Fruit fly (Drosophila melanogaster) whole organism, embryonic: ENCODE data around the gene CatB.
A peak's percentile ranks its signal among the peaks of the same experiment; 100 is the strongest.

Source experiments
- Asciz ChIP-seq: fragments of 200-800 bp; sonication (Bioruptor generic); optimal IDR thresholded peaks from 2 replicates; lab custom pipeline; 2017; ENCODE audit warnings: missing biosample characterization, mild to moderate bottlenecking, missing genetic modification characterization, missing genetic modification reagents
- CG1233 ChIP-seq: fragments of 200-800 bp; sonication (Bioruptor generic); optimal IDR thresholded peaks from 4 replicates; lab custom pipeline; 2018; ENCODE audit warnings: missing biosample characterization, mild to moderate bottlenecking, missing genetic modification characterization
- CG12769 ChIP-seq: fragments of 200-800 bp; sonication (Bioruptor generic); optimal IDR thresholded peaks from 2 replicates; lab custom pipeline; 2019; ENCODE audit warnings: missing biosample characterization, mild to moderate bottlenecking, missing genetic modification characterization, moderate library complexity
- CG14710 ChIP-seq: fragments of 200-800 bp; sonication (Bioruptor generic); optimal IDR thresholded peaks from 3 replicates; lab custom pipeline; 2019; ENCODE audit warnings: missing biosample characterization, mild to moderate bottlenecking, missing genetic modification characterization, moderate library complexity
- CG1529 ChIP-seq: fragments of 200-800 bp; sonication (Bioruptor generic); optimal IDR thresholded peaks from 3 replicates; lab custom pipeline; 2018; ENCODE audit warnings: missing biosample characterization, missing genetic modification characterization
- CG1647 ChIP-seq: fragments of 200-800 bp; sonication (Bioruptor generic); optimal IDR thresholded peaks from 3 replicates; lab custom pipeline; 2016; ENCODE audit warnings: missing biosample characterization, missing genetic modification characterization
- CG16815 ChIP-seq: fragments of 200-800 bp; sonication (Bioruptor generic); optimal IDR thresholded peaks from 3 replicates; lab custom pipeline; 2017; ENCODE audit warnings: missing biosample characterization, mild to moderate bottlenecking, missing genetic modification characterization
- CG17829 ChIP-seq: fragments of 200-800 bp; optimal IDR thresholded peaks from 2 replicates; lab custom pipeline; 2019; ENCODE audit warnings: missing biosample characterization, mild to moderate bottlenecking, missing genetic modification characterization, moderate library complexity
- CG30431 ChIP-seq: fragments of 200-800 bp; sonication (Bioruptor generic); optimal IDR thresholded peaks from 2 replicates; lab custom pipeline; 2017; ENCODE audit warnings: missing biosample characterization, missing genetic modification characterization
- CG32532 ChIP-seq: fragments of 200-800 bp; sonication (Bioruptor generic); IDR thresholded peaks from 2 replicates; pipeline ENCODE4 v1.3.6; 2022; ENCODE audit warnings: missing biosample characterization, missing genetic modification characterization
- CG33213 ChIP-seq: fragments of 200-800 bp; sonication (Bioruptor generic); optimal IDR thresholded peaks from 3 replicates; lab custom pipeline; 2016; ENCODE audit warnings: missing biosample characterization, missing genetic modification characterization
- CG34376 ChIP-seq: fragments of 200-800 bp; sonication (Bioruptor generic); optimal IDR thresholded peaks from 2 replicates; lab custom pipeline; 2018; ENCODE audit warnings: missing biosample characterization, mild to moderate bottlenecking, missing genetic modification characterization
- CG34422 ChIP-seq: fragments of 200-800 bp; sonication (Bioruptor generic); IDR thresholded peaks from 3 replicates; pipeline ENCODE4 v1.3.6; 2022; ENCODE audit warnings: missing biosample characterization, missing genetic modification characterization
- CG5180 ChIP-seq: fragments of 200-800 bp; sonication (Bioruptor generic); optimal IDR thresholded peaks from 3 replicates; lab custom pipeline; 2017; ENCODE audit warnings: missing biosample characterization, missing genetic modification characterization, mild to moderate bottlenecking, moderate library complexity, missing genetic modification reagents
- CG6175 ChIP-seq: fragments of 200-800 bp; sonication (Bioruptor generic); IDR thresholded peaks from 3 replicates; pipeline ENCODE4 v1.3.6; 2022; ENCODE audit warnings: missing biosample characterization, missing genetic modification characterization
- CG6683 ChIP-seq: fragments of 200-800 bp; sonication (Bioruptor generic); optimal IDR thresholded peaks from 2 replicates; lab custom pipeline; 2017; ENCODE audit warnings: missing biosample characterization, mild to moderate bottlenecking, missing genetic modification characterization, missing genetic modification reagents
- CG6791 ChIP-seq: fragments of 200-800 bp; sonication (Bioruptor generic); IDR thresholded peaks from 3 replicates; pipeline ENCODE4 v1.3.6; 2022; ENCODE audit warnings: missing biosample characterization, missing genetic modification characterization; ENCODE audit not compliant: partially characterized antibody
- CG7839 ChIP-seq: fragments of 200-800 bp; sonication (Bioruptor generic); optimal IDR thresholded peaks from 3 replicates; lab custom pipeline; 2018; ENCODE audit warnings: missing biosample characterization, mild to moderate bottlenecking, missing genetic modification characterization, moderate library complexity
- CG8281 ChIP-seq: fragments of 200-800 bp; sonication (Bioruptor generic); optimal IDR thresholded peaks from 2 replicates; lab custom pipeline; 2018; ENCODE audit warnings: missing biosample characterization, mild to moderate bottlenecking, missing genetic modification characterization, moderate library complexity
- CG9876 ChIP-seq: fragments of 200-800 bp; sonication (Bioruptor generic); optimal IDR thresholded peaks from 2 replicates; lab custom pipeline; 2016; ENCODE audit warnings: missing biosample characterization, missing genetic modification characterization
- CrebB ChIP-seq: fragments of 200-800 bp; sonication (Bioruptor generic); optimal IDR thresholded peaks from 3 replicates; lab custom pipeline; 2018; ENCODE audit warnings: missing biosample characterization, mild to moderate bottlenecking, missing genetic modification characterization
- D19A ChIP-seq: fragments of 200-800 bp; optimal IDR thresholded peaks from 3 replicates; lab custom pipeline; 2019; ENCODE audit warnings: missing biosample characterization, mild to moderate bottlenecking, missing genetic modification characterization, moderate library complexity
- Dad ChIP-seq: fragments of 200-800 bp; sonication (Bioruptor generic); optimal IDR thresholded peaks from 3 replicates; lab custom pipeline; 2016; ENCODE audit warnings: missing biosample characterization, missing genetic modification characterization
- Doc2 ChIP-seq: fragments of 200-800 bp; sonication (Bioruptor generic); IDR thresholded peaks from 2 replicates; pipeline ENCODE4 v1.3.6; 2022; ENCODE audit warnings: missing biosample characterization, missing genetic modification characterization
- Fer1 ChIP-seq: fragments of 200-800 bp; sonication (Bioruptor generic); optimal IDR thresholded peaks from 2 replicates; lab custom pipeline; 2017; ENCODE audit warnings: missing biosample characterization, mild to moderate bottlenecking, missing genetic modification characterization
- Fer3 ChIP-seq: fragments of 200-800 bp; sonication (Bioruptor generic); optimal IDR thresholded peaks from 2 replicates; lab custom pipeline; 2018; ENCODE audit warnings: missing biosample characterization, mild to moderate bottlenecking, missing genetic modification characterization, moderate library complexity
- HmgD ChIP-seq: fragments of 200-800 bp; sonication (Bioruptor generic); optimal IDR thresholded peaks from 3 replicates; lab custom pipeline; 2016; ENCODE audit warnings: missing biosample characterization, missing genetic modification characterization
- Lhr ChIP-seq: fragments of 200-800 bp; sonication (Bioruptor generic); optimal IDR thresholded peaks from 3 replicates; lab custom pipeline; 2017; ENCODE audit warnings: mild to moderate bottlenecking, missing biosample characterization, missing genetic modification reagents, missing genetic modification characterization
- NfI ChIP-seq: fragments of 200-800 bp; sonication (Bioruptor generic); optimal IDR thresholded peaks from 3 replicates; lab custom pipeline; 2018; ENCODE audit warnings: missing biosample characterization, mild to moderate bottlenecking, missing genetic modification characterization, moderate library complexity
- Opbp ChIP-seq: fragments of 200-800 bp; sonication (Bioruptor generic); IDR thresholded peaks from 3 replicates; pipeline ENCODE4 v1.3.6; 2022; ENCODE audit warnings: missing biosample characterization, missing genetic modification characterization; ENCODE audit not compliant: partially characterized antibody
- TFAM ChIP-seq: fragments of 200-800 bp; sonication (Bioruptor generic); optimal IDR thresholded peaks from 2 replicates; lab custom pipeline; 2017; ENCODE audit warnings: missing biosample characterization, missing genetic modification characterization, inconsistent platforms
- Vsx1 ChIP-seq: fragments of 200-800 bp; sonication (Bioruptor generic); optimal IDR thresholded peaks from 2 replicates; lab custom pipeline; 2017; ENCODE audit warnings: missing biosample characterization, mild to moderate bottlenecking, missing genetic modification characterization, missing genetic modification reagents
- ato ChIP-seq: fragments of 200-800 bp; sonication (Bioruptor generic); IDR thresholded peaks from 2 replicates; pipeline ENCODE4 v1.3.6; 2022; ENCODE audit warnings: missing biosample characterization, missing genetic modification characterization; ENCODE audit not compliant: partially characterized antibody
- cas ChIP-seq: fragments of 200-800 bp; sonication (Bioruptor generic); IDR thresholded peaks from 2 replicates; pipeline ENCODE4 v1.3.6; 2022; ENCODE audit warnings: missing biosample characterization, missing genetic modification characterization
- cato ChIP-seq: fragments of 200-800 bp; sonication (Bioruptor generic); optimal IDR thresholded peaks from 2 replicates; lab custom pipeline; 2016; ENCODE audit warnings: missing biosample characterization, missing genetic modification characterization, borderline replicate concordance
- cwo ChIP-seq: fragments of 200-800 bp; sonication (Bioruptor generic); optimal IDR thresholded peaks from 3 replicates; lab custom pipeline; 2017; ENCODE audit warnings: missing biosample characterization, missing genetic modification characterization, mild to moderate bottlenecking, moderate library complexity, missing genetic modification reagents
- dm ChIP-seq: fragments of 200-800 bp; sonication (Bioruptor generic); optimal IDR thresholded peaks from 3 replicates; lab custom pipeline; 2016; ENCODE audit warnings: missing biosample characterization, missing genetic modification characterization
- jigr1 ChIP-seq: fragments of 200-800 bp; sonication (Bioruptor generic); IDR thresholded peaks from 3 replicates; pipeline ENCODE4 v1.3.6; 2022; ENCODE audit warnings: missing biosample characterization, missing genetic modification characterization
- mirr ChIP-seq: fragments of 200-800 bp; sonication (Bioruptor generic); optimal IDR thresholded peaks from 3 replicates; lab custom pipeline; 2018; ENCODE audit warnings: missing biosample characterization, mild to moderate bottlenecking, missing genetic modification characterization
- pho ChIP-seq: fragments of 200-800 bp; sonication (Bioruptor generic); optimal IDR thresholded peaks from 2 replicates; lab custom pipeline; 2016; ENCODE audit warnings: missing biosample characterization, missing genetic modification characterization
- pum ChIP-seq: fragments of 200-800 bp; sonication (Bioruptor generic); optimal IDR thresholded peaks from 2 replicates; lab custom pipeline; 2016; ENCODE audit warnings: missing biosample characterization, missing genetic modification characterization
- row ChIP-seq: fragments of 200-800 bp; sonication (Bioruptor generic); IDR thresholded peaks from 3 replicates; pipeline ENCODE4 v1.3.6; 2022; ENCODE audit warnings: missing biosample characterization, missing genetic modification characterization
- seq ChIP-seq: fragments of 200-800 bp; sonication (Bioruptor generic); IDR thresholded peaks from 2 replicates; pipeline ENCODE4 v1.3.6; 2022; ENCODE audit warnings: missing biosample characterization, missing genetic modification characterization
- slp2 ChIP-seq: fragments of 200-800 bp; sonication (Bioruptor generic); optimal IDR thresholded peaks from 2 replicates; lab custom pipeline; 2016; ENCODE audit warnings: missing biosample characterization, missing genetic modification characterization
- trh ChIP-seq: fragments of 200-800 bp; sonication (Bioruptor generic); optimal IDR thresholded peaks from 2 replicates; lab custom pipeline; 2016; ENCODE audit warnings: missing biosample characterization, missing genetic modification characterization
- ttk ChIP-seq: fragments of 200-800 bp; sonication (Bioruptor generic); IDR thresholded peaks from 2 replicates; pipeline ENCODE4 v2.1.2; 2022; ENCODE audit warnings: missing biosample characterization, missing genetic modification characterization
- unc-4 ChIP-seq: fragments of 200-800 bp; sonication (Bioruptor generic); IDR thresholded peaks from 2 replicates; pipeline ENCODE4 v1.3.6; 2022; ENCODE audit warnings: missing biosample characterization, missing genetic modification characterization; ENCODE audit not compliant: partially characterized antibody
- unpg ChIP-seq: fragments of 200-800 bp; sonication (Bioruptor generic); optimal IDR thresholded peaks from 3 replicates; lab custom pipeline; 2018; ENCODE audit warnings: missing biosample characterization, mild to moderate bottlenecking, missing genetic modification characterization, moderate library complexity
- usp ChIP-seq: fragments of >200 bp; optimal IDR thresholded peaks from 2 replicates; lab custom pipeline; 2017; ENCODE audit warnings: missing biosample characterization, missing genetic modification characterization

The CatB gene

DNA sequence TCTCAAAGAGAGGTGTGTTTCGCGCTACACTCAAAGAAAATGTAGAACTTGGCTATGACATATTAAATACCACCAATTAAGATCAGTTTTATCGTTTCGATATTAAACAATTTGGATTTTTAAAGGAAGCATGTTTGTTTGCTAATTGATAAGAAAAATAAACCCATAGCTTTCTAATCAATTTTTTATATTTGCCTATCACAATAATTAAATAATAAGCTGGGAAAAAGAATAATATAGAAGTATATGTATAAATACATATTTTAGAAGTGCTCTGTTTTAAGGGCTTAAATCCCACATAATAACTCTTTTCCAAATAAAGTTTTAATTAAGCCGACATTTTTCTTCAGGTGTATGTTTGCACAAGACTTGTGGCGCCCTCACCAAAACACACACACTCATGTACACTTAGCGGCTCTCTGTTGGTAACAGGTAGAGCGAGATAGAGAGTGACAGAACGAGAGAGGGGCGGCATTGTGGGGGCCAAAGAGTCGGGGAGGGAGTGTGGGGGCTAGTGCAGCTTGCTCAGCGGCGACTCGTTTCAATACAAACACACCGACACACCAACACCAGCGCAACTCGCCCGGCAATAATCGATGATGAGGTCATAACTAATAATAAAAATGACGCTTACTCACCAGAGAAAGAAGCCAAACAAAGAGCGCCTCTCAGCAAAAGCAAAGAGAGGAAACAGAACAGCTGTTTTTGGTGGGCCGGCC lies 12.4 kb downstream of the CatB start (continued):
- peak; percentile 50 for TF ChIP-seq CG34376 (GFP tag; lab: Kevin White, UChicago)
- peak; percentile 89 for TF ChIP-seq NfI
- TF ChIP-seq CG34422 (GFP tag; lab: Robert Waterston, UW) = peak; percentile 70; the same call in 1 of the 3 replicates
- peak; percentile 86 for TF ChIP-seq Fer3 (tag; lab: Kevin White, UChicago)
- no peak for TF ChIP-seq CG1647 (GFP tag; lab: Kevin White, UChicago)
- TF ChIP-seq HmgD (GFP tag; lab: Kevin White, UChicago) = no peak
- TF ChIP-seq CG6175 = 0 out of 3 replicates have a peak, but pooled peaks have one; percentile 33
- peak; percentile 73; the same call in 1 of the 2 replicates for TF ChIP-seq ttk (GFP tag; lab: Robert Waterston, UW)
- peak; percentile 66 for TF ChIP-seq CrebB (tag; lab: Kevin White, UChicago)
- TF ChIP-seq Asciz = peak; percentile 87
- no peak for TF ChIP-seq ato (GFP tag; lab: Robert Waterston, UW)
- TF ChIP-seq Fer1 (GFP tag; lab: Kevin White, UChicago) = peak; percentile 91
- TF ChIP-seq CG12769 (tag; lab: Kevin White, UChicago) = peak; percentile 63
- TF ChIP-seq CG1529 = peak; percentile 87
- TF ChIP-seq CG14710 (tag; lab: Kevin White, UChicago) = peak; percentile 85
- TF ChIP-seq CG17829 (tag; lab: Kevin White, UChicago) = peak; percentile 88
- peak; percentile 66 for TF ChIP-seq CG8281
- TF ChIP-seq CG30431 (GFP tag; lab: Kevin White, UChicago) = peak; percentile 59
- peak; percentile 86 for TF ChIP-seq cato (GFP tag; lab: Kevin White, UChicago)
- TF ChIP-seq dm (GFP tag; lab: Kevin White, UChicago) = peak; percentile 63
- peak; percentile 68 for TF ChIP-seq Lhr (GFP tag; lab: Kevin White, UChicago)
- peak; percentile 82 for TF ChIP-seq CG5180 (GFP tag; lab: Kevin White, UChicago)
- peak; percentile 37 for TF ChIP-seq TFAM (GFP tag; lab: Kevin White, UChicago)
- no peak for TF ChIP-seq CG6791
- TF ChIP-seq CG9876 = no peak
- TF ChIP-seq pho (GFP tag; lab: Kevin White, UChicago) = peak; percentile 73
- TF ChIP-seq seq = peak; percentile 63
- no peak for TF ChIP-seq CG33213
- no peak for TF ChIP-seq Opbp
- peak; percentile 49 for TF ChIP-seq mirr (GFP tag; lab: Kevin White, UChicago)
- TF ChIP-seq unc-4 = peak; percentile 49
- peak; percentile 48 for TF ChIP-seq slp2 (GFP tag; lab: Kevin White, UChicago)
- TF ChIP-seq CG32532 = peak; percentile 88
- TF ChIP-seq CG6683 (GFP tag; lab: Kevin White, UChicago) = peak; percentile 86
- peak; percentile 87 for TF ChIP-seq D19A
- peak; percentile 64 for TF ChIP-seq Dad (GFP tag; lab: Kevin White, UChicago)
- TF ChIP-seq pum = peak; percentile 12
- TF ChIP-seq jigr1 (GFP tag; lab: Robert Waterston, UW) = no peak
- TF ChIP-seq row = peak; percentile 90
- no peak; the same call in 1 of the 2 replicates for TF ChIP-seq cas
- TF ChIP-seq Doc2 (GFP tag; lab: Robert Waterston, UW) = no peak
- TF ChIP-seq CG7839 (tag; lab: Kevin White, UChicago) = peak; percentile 95
- peak; percentile 90 for TF ChIP-seq CG1233 (GFP tag; lab: Kevin White, UChicago)
- TF ChIP-seq cwo (GFP tag; lab: Kevin White, UChicago) = peak; percentile 90
- peak; percentile 85 for TF ChIP-seq CG16815 (GFP tag; lab: Kevin White, UChicago)
- no peak for TF ChIP-seq usp
- peak; percentile 81 for TF ChIP-seq trh (GFP tag; lab: Kevin White, UChicago)
- TF ChIP-seq Vsx1 = peak; percentile 83
- peak; percentile 90 for TF ChIP-seq unpg
